Worm (Caenorhabditis elegans) whole organism, young adult: ENCODE measurements around the gene nid-1.

Source experiments
- F22D6.2 ChIP-seq: sonication (generic microtip); optimal IDR thresholded peaks from 2 replicates; lab custom pipeline; 2016; ENCODE audit warnings: mild to moderate bottlenecking, missing genetic modification characterization, missing compliant biosample characterization
- F33H1.4 ChIP-seq: fragments of 200-800 bp; sonication (Bioruptor generic); IDR thresholded peaks from 2 replicates; pipeline ENCODE4 v1.3.6; 2022; ENCODE audit warnings: missing genetic modification reagents, missing genetic modification characterization, missing compliant biosample characterization
- Y53F4B.3 ChIP-seq: fragments of 200-800 bp; sonication (Bioruptor generic); IDR thresholded peaks from 2 replicates; pipeline ENCODE4 v1.3.6; 2022; ENCODE audit warnings: missing genetic modification reagents, missing genetic modification characterization, missing compliant biosample characterization
- ZK185.1 ChIP-seq: sonication (generic microtip); optimal IDR thresholded peaks from 2 replicates; lab custom pipeline; 2016; ENCODE audit warnings: mild to moderate bottlenecking, missing genetic modification characterization, missing compliant biosample characterization; ENCODE audit not compliant: poor library complexity, severe bottlenecking
- ama-1 ChIP-seq, 3 experiments: fragments of 150-350 bp in 1 of 3; sonication (generic microtip) in 2 of 3; optimal IDR thresholded peaks; 2 replicates each; lab custom pipeline; 2014 to 2018; ENCODE audit warnings: missing biosample characterization in 2 of 3, missing genetic modification characterization in 2 of 3, missing genetic modification reagents in 2 of 3
- cebp-2 ChIP-seq: fragments of 200-800 bp; sonication (Bioruptor generic); IDR thresholded peaks from 2 replicates; pipeline ENCODE4 v1.3.6; 2022; ENCODE audit warnings: missing genetic modification characterization, missing compliant biosample characterization
- die-1 ChIP-seq: sonication (generic microtip); optimal IDR thresholded peaks from 2 replicates; lab custom pipeline; 2016; ENCODE audit warnings: missing genotype, mild to moderate bottlenecking, missing genetic modification characterization, missing compliant biosample characterization
- egl-44 ChIP-seq: fragments of 200-800 bp; sonication (Bioruptor generic); IDR thresholded peaks from 2 replicates; pipeline ENCODE4 v1.3.6; 2022; ENCODE audit warnings: missing genetic modification reagents, missing genetic modification characterization, missing compliant biosample characterization
- hmg-1.2 ChIP-seq: fragments of 200-800 bp; sonication (Bioruptor generic); IDR thresholded peaks from 2 replicates; pipeline ENCODE4 v1.3.6; 2022; ENCODE audit warnings: missing genetic modification reagents, missing genetic modification characterization, missing compliant biosample characterization
- lin-35 ChIP-seq, 3 experiments: fragments of 150-350 bp in 2 of 3; sonication (generic microtip) in 1 of 3; optimal IDR thresholded peaks; 2 replicates each; lab custom pipeline; 2014 to 2018; ENCODE audit warnings: missing biosample characterization in 3 of 3, missing genetic modification characterization in 3 of 3, missing genetic modification reagents in 3 of 3
- pha-4 ChIP-seq: fragments of 150-350 bp; sonication (generic microtip); optimal IDR thresholded peaks from 2 replicates; lab custom pipeline; 2014; ENCODE audit warnings: missing biosample characterization, missing genetic modification reagents, missing genetic modification characterization
- unc-130 ChIP-seq: sonication (generic microtip); optimal IDR thresholded peaks from 2 replicates; lab custom pipeline; 2016; ENCODE audit warnings: missing genetic modification reagents, missing genetic modification characterization, missing compliant biosample characterization
- xnd-1 ChIP-seq: sonication (generic microtip); optimal IDR thresholded peaks from 2 replicates; lab custom pipeline; 2016; ENCODE audit warnings: missing genotype, missing genetic modification reagents, missing genetic modification characterization, missing compliant biosample characterization

DNA sequence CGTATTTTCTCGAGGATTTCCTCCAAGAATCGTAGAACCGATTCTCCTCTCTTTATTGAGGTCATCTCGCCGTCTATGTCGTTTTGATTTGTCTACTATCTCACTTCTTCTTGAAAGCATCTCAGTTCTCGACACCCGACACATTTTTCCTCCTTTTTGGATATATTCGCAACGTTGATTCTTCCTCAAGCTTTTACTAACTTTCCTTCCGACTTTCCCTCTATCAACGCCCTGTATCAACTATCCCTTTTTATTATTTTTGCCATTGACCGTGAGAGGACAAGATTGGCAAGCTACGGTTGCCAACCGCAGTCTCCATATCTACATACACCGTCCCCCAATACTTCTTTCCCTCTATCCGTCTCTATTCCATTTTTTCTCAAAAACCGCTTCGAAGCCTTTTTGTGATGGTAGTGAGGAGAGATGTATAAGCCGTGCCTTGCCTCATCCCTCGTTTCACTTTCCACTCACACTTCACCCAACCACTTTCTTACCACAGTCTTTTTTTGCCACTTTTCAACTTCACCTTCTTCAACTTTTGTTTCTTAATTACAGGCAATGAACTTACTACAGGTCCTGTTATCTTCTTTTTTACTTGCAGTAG is 19.1 kb downstream of the nid-1 start, which contains the start of gene T16G1.2:
- TF ChIP-seq pha-4 (no peak), F22D6.2 (tag; lab: Kevin White, UChicago) (no peak), ZK185.1 (tag; lab: Kevin White, UChicago) (no peak), ama-1 (optimal IDR thresholded peaks at IDR 0.05; lab: Kevin White, UChicago) (no peak), ama-1 (GFP tag; optimal IDR thresholded peaks at IDR 0.05; lab: Kevin White, UChicago) (no peak), cebp-2 (GFP tag; lab: Robert Waterston, UW) (no peak), lin-35 (GFP tag; optimal IDR thresholded peaks at IDR 0.05; lab: Kevin White, UChicago) (no peak), Y53F4B.3 (GFP tag; lab: Robert Waterston, UW) (no peak), unc-130 (GFP tag; lab: Kevin White, UChicago) (no peak), hmg-1.2 (GFP tag; lab: Robert Waterston, UW) (no peak), die-1 (tag; lab: Kevin White, UChicago) (no peak), xnd-1 (tag; lab: Kevin White, UChicago) (no peak), egl-44 (GFP tag; lab: Robert Waterston, UW) (no peak), F33H1.4 (no peak)
